Worm (Caenorhabditis elegans) whole organism, L1 larva: ENCODE data around the gene ZC513.3.

ENCODE experiments used
- C04F5.9 ChIP-seq: sonication (generic microtip); optimal IDR thresholded peaks from 2 replicates; lab custom pipeline; 2016; ENCODE audit warnings: missing genetic modification characterization, missing compliant biosample characterization
- aly-2 ChIP-seq: fragments of 150-350 bp; optimal IDR thresholded peaks from 2 replicates; lab custom pipeline; 2014; ENCODE audit warnings: missing biosample characterization, missing genetic modification characterization
- ama-1 ChIP-seq: fragments of 150-350 bp; optimal IDR thresholded peaks from 2 replicates; lab custom pipeline; 2014
- blmp-1 ChIP-seq: fragments of 150-350 bp; optimal IDR thresholded peaks from 2 replicates; lab custom pipeline; 2014; ENCODE audit warnings: missing biosample characterization, missing genetic modification characterization
- ceh-63 ChIP-seq: fragments of 200-800 bp; sonication (Bioruptor generic); optimal IDR thresholded peaks from 2 replicates; lab custom pipeline; 2018; ENCODE audit warnings: mild to moderate bottlenecking, missing genetic modification characterization, missing compliant biosample characterization
- ceh-8 ChIP-seq: fragments of 200-800 bp; sonication (Bioruptor generic); optimal IDR thresholded peaks from 2 replicates; lab custom pipeline; 2018; ENCODE audit warnings: mild to moderate bottlenecking, missing genetic modification characterization, moderate library complexity, missing compliant biosample characterization
- ceh-82 ChIP-seq, 3 experiments: fragments of 150-350 bp in 1 of 3; sonication (generic microtip) in 2 of 3; optimal IDR thresholded peaks; 2 replicates each; lab custom pipeline; 2014 to 2017; ENCODE audit warnings: missing biosample characterization in 3 of 3, missing genetic modification characterization in 3 of 3
- ces-1 ChIP-seq: fragments of 150-350 bp; optimal IDR thresholded peaks from 2 replicates; lab custom pipeline; 2014; ENCODE audit warnings: missing biosample characterization, missing genetic modification reagents, missing genetic modification characterization
- dpl-1 ChIP-seq, 3 experiments: fragments of 150-350 bp in 2 of 3; sonication (generic microtip) in 1 of 3; optimal IDR thresholded peaks; 2 replicates each; lab custom pipeline; 2014 to 2017; ENCODE audit warnings: missing biosample characterization in 3 of 3, missing genetic modification characterization in 3 of 3, missing genetic modification reagents in 3 of 3
- dsc-1 ChIP-seq: sonication (generic microtip); optimal IDR thresholded peaks from 2 replicates; lab custom pipeline; 2016; ENCODE audit warnings: mild to moderate bottlenecking, missing genetic modification characterization, missing compliant biosample characterization
- efl-1 ChIP-seq, 4 experiments: fragments of 150-350 bp; optimal IDR thresholded peaks in 3 of 4; peaks in 1 of 4; 1 replicate in 1 of 4; 2 replicates in 3 of 4; lab custom pipeline; 2014; ENCODE audit warnings: missing biosample characterization in 2 of 4, missing genetic modification characterization in 2 of 4, missing genetic modification reagents in 2 of 4
- efl-3 ChIP-seq: fragments of 200-800 bp; sonication (Bioruptor generic); optimal IDR thresholded peaks from 2 replicates; lab custom pipeline; 2018; ENCODE audit warnings: mild to moderate bottlenecking, missing genetic modification characterization, missing compliant biosample characterization
- egl-13 ChIP-seq: sonication (generic microtip); optimal IDR thresholded peaks from 2 replicates; lab custom pipeline; 2016; ENCODE audit warnings: missing genotype, missing genetic modification reagents, missing genetic modification characterization, missing compliant biosample characterization
- egl-27 ChIP-seq, 2 experiments: fragments of 150-350 bp in 1 of 2; sonication (generic microtip); optimal IDR thresholded peaks; 3 replicates each; lab custom pipeline; 2017 to 2018; ENCODE audit warnings: missing biosample characterization in 2 of 2, missing genetic modification characterization in 2 of 2, missing genetic modification reagents in 2 of 2
- elt-2 ChIP-seq: sonication (generic microtip); optimal IDR thresholded peaks from 2 replicates; lab custom pipeline; 2016; ENCODE audit warnings: missing genetic modification characterization, mild to moderate bottlenecking, inconsistent platforms, missing compliant biosample characterization, missing genetic modification reagents
- elt-3 ChIP-seq, 6 experiments: fragments of 150-350 bp in 1 of 6; sonication (generic microtip); optimal IDR thresholded peaks; 2 replicates each; lab custom pipeline; 2017 to 2018; ENCODE audit warnings: missing biosample characterization in 6 of 6, missing genetic modification characterization in 6 of 6, inconsistent platforms in 1 of 6
- hlh-17 ChIP-seq: fragments of 200-800 bp; sonication (Bioruptor generic); optimal IDR thresholded peaks from 2 replicates; lab custom pipeline; 2018; ENCODE audit warnings: missing genetic modification characterization, mild to moderate bottlenecking, missing compliant biosample characterization, moderate library complexity, borderline replicate concordance
- hpl-2 ChIP-seq: fragments of 150-350 bp; optimal IDR thresholded peaks from 2 replicates; lab custom pipeline; 2014; ENCODE audit warnings: missing biosample characterization, missing genetic modification reagents, missing genetic modification characterization
- irx-1 ChIP-seq: sonication (generic microtip); optimal IDR thresholded peaks from 2 replicates; lab custom pipeline; 2016; ENCODE audit warnings: missing genetic modification characterization, missing compliant biosample characterization
- jun-1 ChIP-seq: fragments of 150-350 bp; optimal IDR thresholded peaks from 2 replicates; lab custom pipeline; 2014; ENCODE audit warnings: missing biosample characterization, missing genetic modification reagents, missing genetic modification characterization
- lin-35 ChIP-seq, 2 experiments: fragments of 150-350 bp; optimal IDR thresholded peaks; 2 replicates each; lab custom pipeline; 2014; ENCODE audit warnings: missing biosample characterization in 2 of 2, missing genetic modification characterization in 2 of 2, missing genetic modification reagents in 2 of 2
- lin-39 ChIP-seq: fragments of 150-350 bp; optimal IDR thresholded peaks from 2 replicates; lab custom pipeline; 2014; ENCODE audit warnings: missing biosample characterization, missing genetic modification reagents, missing genetic modification characterization
- mdl-1 ChIP-seq, 2 experiments: fragments of 150-350 bp; optimal IDR thresholded peaks; 2 replicates each; lab custom pipeline; 2014 to 2017; ENCODE audit warnings: missing biosample characterization in 2 of 2, missing genetic modification characterization in 2 of 2, inconsistent platforms in 1 of 2
- mef-2 ChIP-seq: fragments of 150-350 bp; optimal IDR thresholded peaks from 2 replicates; lab custom pipeline; 2014; ENCODE audit warnings: missing biosample characterization, missing genetic modification characterization
- nhr-11 ChIP-seq: fragments of 150-350 bp; optimal IDR thresholded peaks from 2 replicates; lab custom pipeline; 2014; ENCODE audit warnings: missing biosample characterization, missing genetic modification characterization
- nhr-19 ChIP-seq: fragments of 200-800 bp; sonication (Bioruptor generic); conservative IDR thresholded peaks from 2 replicates; pipeline ENCODE4 v1.3.6; 2022; ENCODE audit warnings: missing genetic modification characterization, missing compliant biosample characterization
- nhr-20 ChIP-seq: sonication (generic microtip); optimal IDR thresholded peaks from 2 replicates; lab custom pipeline; 2016; ENCODE audit warnings: mild to moderate bottlenecking, missing genetic modification characterization, missing compliant biosample characterization
- nhr-237 ChIP-seq: fragments of 150-350 bp; optimal IDR thresholded peaks from 2 replicates; lab custom pipeline; 2014; ENCODE audit warnings: missing biosample characterization, missing genetic modification characterization
- nhr-28 ChIP-seq: fragments of 150-350 bp; optimal IDR thresholded peaks from 2 replicates; lab custom pipeline; 2014; ENCODE audit warnings: missing biosample characterization, missing genetic modification characterization
- nhr-47 ChIP-seq: sonication (generic microtip); optimal IDR thresholded peaks from 2 replicates; lab custom pipeline; 2016; ENCODE audit warnings: mild to moderate bottlenecking, missing genetic modification characterization, moderate library complexity, missing compliant biosample characterization
- nhr-71 ChIP-seq: sonication (generic microtip); optimal IDR thresholded peaks from 2 replicates; lab custom pipeline; 2016; ENCODE audit warnings: mild to moderate bottlenecking, missing genetic modification characterization, moderate library complexity, missing compliant biosample characterization
- nhr-77 ChIP-seq: fragments of 150-350 bp; optimal IDR thresholded peaks from 2 replicates; lab custom pipeline; 2014; ENCODE audit warnings: missing biosample characterization, missing genetic modification characterization
- nhr-84 ChIP-seq: sonication (generic microtip); optimal IDR thresholded peaks from 2 replicates; lab custom pipeline; 2017; ENCODE audit warnings: missing biosample characterization, missing genetic modification characterization
- nhr-85 ChIP-seq: sonication (generic microtip); peaks from one replicate; lab custom pipeline; 2016; ENCODE audit warnings: missing genetic modification characterization, inconsistent platforms, missing compliant biosample characterization
- nhr-90 ChIP-seq: sonication (generic microtip); optimal IDR thresholded peaks from 2 replicates; lab custom pipeline; 2016; ENCODE audit warnings: mild to moderate bottlenecking, missing genetic modification characterization, missing compliant biosample characterization; ENCODE audit not compliant: poor library complexity
- pqm-1 ChIP-seq: sonication (generic microtip); optimal IDR thresholded peaks from 3 replicates; lab custom pipeline; 2017; ENCODE audit warnings: missing biosample characterization, missing genetic modification characterization
- rnt-1 ChIP-seq: sonication (generic microtip); optimal IDR thresholded peaks from 2 replicates; lab custom pipeline; 2016; ENCODE audit warnings: mild to moderate bottlenecking, missing genetic modification characterization, moderate library complexity, missing compliant biosample characterization
- snpc-4 ChIP-seq: fragments of 150-350 bp; optimal IDR thresholded peaks from 2 replicates; lab custom pipeline; 2014; ENCODE audit warnings: missing biosample characterization, missing genetic modification characterization
- sox-4 ChIP-seq: sonication (generic microtip); optimal IDR thresholded peaks from 2 replicates; lab custom pipeline; 2016; ENCODE audit warnings: missing genetic modification characterization, missing compliant biosample characterization
- sptf-1 ChIP-seq: fragments of 150-350 bp; optimal IDR thresholded peaks from 2 replicates; lab custom pipeline; 2014; ENCODE audit warnings: missing biosample characterization, missing genetic modification characterization
- tlp-1 ChIP-seq: fragments of 150-350 bp; optimal IDR thresholded peaks from 2 replicates; lab custom pipeline; 2014; ENCODE audit warnings: missing biosample characterization, missing genetic modification characterization
- unc-130 ChIP-seq: fragments of 150-350 bp; optimal IDR thresholded peaks from 2 replicates; lab custom pipeline; 2017; ENCODE audit warnings: missing biosample characterization, missing genetic modification characterization, inconsistent platforms
- unc-98 ChIP-seq: fragments of 200-800 bp; sonication (Bioruptor generic); IDR thresholded peaks from 2 replicates; pipeline ENCODE4 v1.3.6; 2022; ENCODE audit warnings: missing genetic modification characterization, missing compliant biosample characterization
- xbp-1 ChIP-seq: sonication (generic microtip); optimal IDR thresholded peaks from 2 replicates; lab custom pipeline; 2016; ENCODE audit warnings: missing genetic modification characterization, missing compliant biosample characterization
- ztf-4 ChIP-seq: fragments of 150-350 bp; optimal IDR thresholded peaks from 2 replicates; lab custom pipeline; 2014; ENCODE audit warnings: missing biosample characterization, missing genetic modification characterization

ZC513.3 gene

ce11 chrV:8075712-8076111 is 28.9 kb downstream of the ZC513.3 start, which contains the start of gene catp-3:
Gene catp-3 (plus strand): TSS chrV:8076012.
- TF ChIP-seq ztf-4 (no peak), pqm-1 (no peak), tlp-1 (tag; lab: Kevin White, UChicago) (no peak), unc-130 (no peak), lin-39 (no peak), hpl-2 (no peak), elt-2 (no peak), jun-1 (no peak), nhr-11 (tag; lab: Kevin White, UChicago) (no peak), sox-4 (no peak), egl-13 (no peak), nhr-47 (no peak), aly-2 (tag; lab: Kevin White, UChicago) (no peak)

ce11 chrV:8079813-8080212 is 33.0 kb downstream of the ZC513.3 start:
- TF ChIP-seq elt-3 (tag; optimal IDR thresholded peaks at IDR 0.05; lab: Kevin White, UChicago) (peak in 5 of 6 experiments; percentile 8 to 54 (median 38)), nhr-19 (GFP tag; lab: Robert Waterston, UW) (peak; percentile 25), nhr-85 (tag; lab: Kevin White, UChicago) (peak; percentile 86), irx-1 (tag; lab: Kevin White, UChicago) (no peak), ceh-82 (tag; optimal IDR thresholded peaks at IDR 0.05; lab: Kevin White, UChicago) (no peak), nhr-71 (peak; percentile 56), ceh-63 (GFP tag; lab: Kevin White, UChicago) (no peak), nhr-237 (tag; lab: Kevin White, UChicago) (no peak), blmp-1 (tag; lab: Kevin White, UChicago) (peak; percentile 27), nhr-90 (peak; percentile 29), nhr-20 (tag; lab: Kevin White, UChicago) (peak; percentile 65), nhr-47 (no peak)

- TF ChIP-seq lin-35 (GFP tag; optimal IDR thresholded peaks at IDR 0.05; lab: Kevin White, UChicago): no peak
- TF ChIP-seq rnt-1 (tag; lab: Kevin White, UChicago): no peak
- TF ChIP-seq efl-3 (GFP tag; lab: Kevin White, UChicago): no peak
- TF ChIP-seq ceh-63 (GFP tag; lab: Kevin White, UChicago): no peak
- no peak for TF ChIP-seq nhr-77 (tag; lab: Kevin White, UChicago)
- TF ChIP-seq nhr-84 (tag; lab: Kevin White, UChicago): no peak
- TF ChIP-seq dpl-1 (GFP tag; optimal IDR thresholded peaks at IDR 0.05; lab: Kevin White, UChicago): no peak
- no peak for TF ChIP-seq C04F5.9 (tag; lab: Kevin White, UChicago)
- TF ChIP-seq dsc-1: no peak
- TF ChIP-seq mef-2 (tag; lab: Kevin White, UChicago): no peak
- no peak for TF ChIP-seq snpc-4 (tag; lab: Kevin White, UChicago)
- no peak for TF ChIP-seq ces-1
- no peak for TF ChIP-seq egl-27 (tag; optimal IDR thresholded peaks at IDR 0.05; lab: Kevin White, UChicago)
- no peak for TF ChIP-seq nhr-28 (tag; lab: Kevin White, UChicago)
- no peak for TF ChIP-seq efl-1 (optimal IDR thresholded peaks at IDR 0.05; lab: Kevin White, UChicago)
- TF ChIP-seq efl-1 (GFP tag; optimal IDR thresholded peaks at IDR 0.05 in 1 of 2; lab: Kevin White, UChicago): no peak
- TF ChIP-seq ama-1: no peak
- TF ChIP-seq, all 84 proteins: peak for 0
Observed at ce11 chrV:8081579-8081978, 34.8 kb downstream of the ZC513.3 start, which contains the start of gene str-131. Gene str-131 (minus strand): TSS chrV:8081679.

- no peak for TF ChIP-seq unc-130
- TF ChIP-seq unc-98: no peak
- TF ChIP-seq mdl-1 (tag; optimal IDR thresholded peaks at IDR 0.05; lab: Kevin White, UChicago): no peak
- no peak for TF ChIP-seq xbp-1 (tag; lab: Kevin White, UChicago)
- no peak for TF ChIP-seq lin-35 (GFP tag; optimal IDR thresholded peaks at IDR 0.05; lab: Kevin White, UChicago)
- no peak for TF ChIP-seq ceh-8 (GFP tag; lab: Kevin White, UChicago)
- TF ChIP-seq nhr-85 (tag; lab: Kevin White, UChicago): no peak
- TF ChIP-seq hlh-17 (GFP tag; lab: Kevin White, UChicago): no peak
- no peak for TF ChIP-seq sptf-1 (tag; lab: Kevin White, UChicago)
Observed at ce11 chrV:8085141-8085540, 38.3 kb downstream of the ZC513.3 start, which contains the start of gene C09H5.7. Gene C09H5.7 (minus strand): TSS chrV:8085241.
